Fruit fly (Drosophila melanogaster): ENCODE results near the gene CG33252.

CG33252 gene

DNA sequence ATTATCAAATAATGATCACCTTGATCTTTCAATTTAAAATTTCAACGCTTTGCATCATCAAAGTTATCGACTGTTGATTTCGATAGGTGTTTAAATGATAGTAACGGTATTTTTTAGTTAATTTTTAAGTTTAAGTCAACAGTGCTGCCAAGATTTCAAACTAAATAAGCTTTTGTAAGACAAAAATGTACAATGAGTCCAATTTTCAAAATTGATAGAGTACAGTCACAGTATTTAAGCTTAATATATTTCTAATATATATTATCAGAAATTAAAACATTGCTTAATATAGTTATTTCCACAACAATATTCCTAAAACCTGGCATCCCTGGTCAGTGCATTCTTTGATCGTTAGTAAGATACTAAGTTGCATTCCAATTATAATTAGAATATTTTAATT lies 16.0 kb downstream of the CG33252 start, which contains the start of gene CG4872:
TSS of gene CG4872 (plus strand) at position 333 of the 400 bp plus-strand sequence.
- TF ChIP-seq nmo (GFP tag; optimal IDR thresholded peaks at IDR 0.05) (peak; percentile 16), CG30403 (GFP tag; optimal IDR thresholded peaks at IDR 0.05) (peak; percentile 3), unpg (GFP tag; optimal IDR thresholded peaks at IDR 0.05) (peak; percentile 8), row (GFP tag; IDR thresholded peaks at IDR 0.05) (peak; percentile 42), CG13424 (tag; optimal IDR thresholded peaks at IDR 0.05) (peak; percentile 12), pzg (GFP tag; optimal IDR thresholded peaks at IDR 0.05) (peak; percentile 8), E2f2 (GFP tag; IDR thresholded peaks at IDR 0.05) (peak; percentile 41; the same call in 1 of the 2 replicates), phol (tag; optimal IDR thresholded peaks at IDR 0.05) (peak; percentile 3), Myb (GFP tag; optimal IDR thresholded peaks at IDR 0.05) (peak; percentile 79), CG14710 (tag; optimal IDR thresholded peaks at IDR 0.05) (peak; percentile 4), gfzf (GFP tag; optimal IDR thresholded peaks at IDR 0.05) (peak; percentile 44), sr (GFP tag; IDR thresholded peaks at IDR 0.05) (no peak), Dref (GFP tag; IDR thresholded peaks at IDR 0.05) (peak; percentile 46), Ptx1 (GFP tag; IDR thresholded peaks at IDR 0.05) (no peak), Sry-β (GFP tag; optimal IDR thresholded peaks at IDR 0.05) (peak; percentile 57), cg (GFP tag; optimal IDR thresholded peaks at IDR 0.05) (no peak), ranshi (GFP tag; IDR thresholded peaks at IDR 0.05) (no peak), sd (tag; optimal IDR thresholded peaks at IDR 0.05) (peak; percentile 45), CG2116 (GFP tag; optimal IDR thresholded peaks at IDR 0.05) (peak; percentile 31), bowl (GFP tag; IDR thresholded peaks at IDR 0.05) (no peak), grau (tag; optimal IDR thresholded peaks at IDR 0.05) (peak; percentile 13), org-1 (GFP tag; optimal IDR thresholded peaks at IDR 0.05) (no peak), stwl (tag; optimal IDR thresholded peaks at IDR 0.05) (peak; percentile 7), CG31224 (GFP tag; IDR thresholded peaks at IDR 0.05) (no peak), CG18262 (tag; optimal IDR thresholded peaks at IDR 0.05) (peak; percentile 0), Dp (GFP tag; optimal IDR thresholded peaks at IDR 0.05) (peak; percentile 20), BEAF-32 (GFP tag; optimal IDR thresholded peaks at IDR 0.05) (peak; percentile 5), CoRest (tag; optimal IDR thresholded peaks at IDR 0.05) (peak; percentile 16)

DNA sequence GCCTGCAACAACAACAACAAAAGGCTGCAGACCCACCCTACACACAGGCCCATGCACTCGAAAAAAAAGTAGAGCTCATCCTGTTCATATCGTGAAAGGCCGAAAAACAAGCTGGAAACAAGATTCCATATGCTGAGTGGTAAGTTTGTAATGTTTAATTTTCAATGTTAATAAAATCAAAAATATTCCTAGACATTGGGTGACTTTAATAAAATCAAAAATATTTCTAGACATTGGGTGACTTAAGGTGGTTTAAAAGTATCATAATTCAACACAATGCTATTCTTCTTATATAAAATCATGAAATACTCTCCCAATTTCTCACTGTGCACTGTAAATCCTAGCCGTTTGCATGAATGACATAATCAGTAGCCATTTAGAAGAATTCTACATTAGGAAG lies 17.0 kb downstream of the CG33252 start:
- TF ChIP-seq phol (tag; optimal IDR thresholded peaks at IDR 0.05) (peak; percentile 22), Pdp1 (GFP tag; optimal IDR thresholded peaks at IDR 0.05) (peak in 1 of 2 experiments; percentile 19), Ets65A (GFP tag) (peak; percentile 80), CG2712 (tag; optimal IDR thresholded peaks at IDR 0.05) (peak; percentile 7), Sox100B (GFP tag; optimal IDR thresholded peaks at IDR 0.05) (peak; percentile 15), gem (tag; optimal IDR thresholded peaks at IDR 0.05) (peak; percentile 23), hkb (optimal IDR thresholded peaks at IDR 0.05) (no peak), hkb (GFP tag; IDR thresholded peaks at IDR 0.05) (no peak), Awh (GFP tag; IDR thresholded peaks at IDR 0.05) (no peak), Bgb (GFP tag; IDR thresholded peaks at IDR 0.05; ENCODE audit: partially characterized antibody) (no peak), CG4424 (GFP tag; optimal IDR thresholded peaks at IDR 0.05) (peak; percentile 1), Xrp1 (GFP tag; IDR thresholded peaks at IDR 0.05) (peak; percentile 13; the same call in 1 of the 2 replicates), Med (GFP tag) (peak; percentile 68), sens (GFP tag) (peak; percentile 43), CG14710 (tag; optimal IDR thresholded peaks at IDR 0.05) (peak; percentile 23), nau (GFP tag; optimal IDR thresholded peaks at IDR 0.05) (no peak), CG10979 (tag; optimal IDR thresholded peaks at IDR 0.05) (peak; percentile 47), Optix (GFP tag; IDR thresholded peaks at IDR 0.05) (no peak), sc (optimal IDR thresholded peaks at IDR 0.05) (no peak), sc (GFP tag; optimal IDR thresholded peaks at IDR 0.05) (no peak), CG6254 (GFP tag; optimal IDR thresholded peaks at IDR 0.05) (no peak), Oli (tag; optimal IDR thresholded peaks at IDR 0.05) (peak; percentile 3), CG18262 (tag; optimal IDR thresholded peaks at IDR 0.05) (peak; percentile 18)

Data from whole organism, embryonic.